Fruit fly (Drosophila melanogaster): ENCODE data around the gene lectin-22C.

DNA sequence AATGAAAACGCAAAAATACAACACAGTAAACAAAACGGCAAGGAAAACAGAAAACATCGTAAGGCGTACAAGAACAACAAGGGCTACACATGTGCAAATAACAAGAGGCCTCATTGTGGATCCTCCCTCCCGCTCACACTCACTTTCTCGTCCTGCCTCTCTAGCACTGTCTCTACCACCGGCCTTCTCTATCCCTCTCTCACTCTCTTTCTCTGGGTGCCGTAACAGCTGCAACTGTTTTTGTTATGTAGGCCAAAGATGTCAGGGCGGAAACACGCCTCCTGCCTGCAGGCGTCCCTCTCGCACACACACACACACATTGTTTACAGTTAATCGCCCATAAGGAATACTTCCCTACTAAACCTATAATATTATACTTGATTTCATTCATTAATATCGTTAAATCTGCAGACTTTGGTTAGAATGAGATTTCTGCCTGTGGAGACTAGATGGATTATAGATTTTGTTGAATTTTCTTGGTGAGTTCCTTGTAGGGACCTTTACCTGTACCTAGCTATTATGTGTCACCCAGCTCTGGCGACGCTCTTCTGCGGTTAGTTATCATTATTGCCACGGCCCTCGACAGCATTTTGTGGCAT, 23.1 kb downstream of the lectin-22C start:
- TF ChIP-seq Myc (optimal IDR thresholded peaks at IDR 0.05) = no peak
- no peak for TF ChIP-seq Sin3A (optimal IDR thresholded peaks at IDR 0.05)
- no peak for TF ChIP-seq insv (optimal IDR thresholded peaks at IDR 0.05)
- TF ChIP-seq psq (optimal IDR thresholded peaks at IDR 0.05) = no peak
- no peak for TF ChIP-seq ttk (optimal IDR thresholded peaks at IDR 0.05)

All from Kc167 (cell line).